Fruit fly (Drosophila melanogaster) whole organism, embryonic: Measurements from ENCODE around the gene CG11839.

Experiments used
- ATbp ChIP-seq: fragments of 200-800 bp; sonication (Bioruptor generic); optimal IDR thresholded peaks from 2 replicates; lab custom pipeline; 2017; ENCODE audit warnings: missing biosample characterization, mild to moderate bottlenecking, missing genetic modification characterization, missing genetic modification reagents
- B-H2 ChIP-seq: fragments of 200-800 bp; sonication (Bioruptor generic); optimal IDR thresholded peaks from 2 replicates; lab custom pipeline; 2018; ENCODE audit warnings: missing biosample characterization, mild to moderate bottlenecking, missing genetic modification characterization
- CG10274 ChIP-seq: fragments of 200-800 bp; sonication (Bioruptor generic); optimal IDR thresholded peaks from 3 replicates; lab custom pipeline; 2017; ENCODE audit warnings: missing biosample characterization, mild to moderate bottlenecking, missing genetic modification characterization
- CG11093 ChIP-seq: fragments of 200-800 bp; sonication (Bioruptor generic); IDR thresholded peaks from 3 replicates; pipeline ENCODE4 v1.3.6; 2022; ENCODE audit warnings: missing biosample characterization, missing genetic modification characterization
- CG12155 ChIP-seq: fragments of 200-800 bp; sonication (Bioruptor generic); optimal IDR thresholded peaks from 3 replicates; lab custom pipeline; 2016; ENCODE audit warnings: missing biosample characterization, missing genetic modification characterization
- CG12769 ChIP-seq: fragments of 200-800 bp; sonication (Bioruptor generic); optimal IDR thresholded peaks from 2 replicates; lab custom pipeline; 2019; ENCODE audit warnings: missing biosample characterization, mild to moderate bottlenecking, missing genetic modification characterization, moderate library complexity
- CG12942 ChIP-seq: fragments of 200-800 bp; sonication (Bioruptor generic); optimal IDR thresholded peaks from 3 replicates; lab custom pipeline; 2016; ENCODE audit warnings: missing biosample characterization, missing genetic modification characterization
- CG13296 ChIP-seq: fragments of 200-800 bp; sonication (Bioruptor generic); optimal IDR thresholded peaks from 3 replicates; lab custom pipeline; 2018; ENCODE audit warnings: missing biosample characterization, mild to moderate bottlenecking, missing genetic modification characterization
- CG13424 ChIP-seq: fragments of 200-800 bp; sonication (Bioruptor generic); optimal IDR thresholded peaks from 2 replicates; lab custom pipeline; 2019; ENCODE audit warnings: missing biosample characterization, mild to moderate bottlenecking, missing genetic modification characterization, moderate library complexity
- CG17186 ChIP-seq: fragments of 200-800 bp; sonication (Bioruptor generic); optimal IDR thresholded peaks from 3 replicates; lab custom pipeline; 2017; ENCODE audit warnings: missing biosample characterization, missing genetic modification reagents, missing genetic modification characterization
- CG18619 ChIP-seq: fragments of 200-800 bp; sonication (Bioruptor generic); optimal IDR thresholded peaks from 3 replicates; lab custom pipeline; 2017; ENCODE audit warnings: missing biosample characterization, mild to moderate bottlenecking, missing genetic modification characterization
- CG3065 ChIP-seq: fragments of 200-800 bp; sonication (Bioruptor generic); optimal IDR thresholded peaks from 2 replicates; lab custom pipeline; 2016; ENCODE audit warnings: missing biosample characterization, missing genetic modification characterization
- CG32532 ChIP-seq: fragments of 200-800 bp; sonication (Bioruptor generic); IDR thresholded peaks from 2 replicates; pipeline ENCODE4 v1.3.6; 2022; ENCODE audit warnings: missing biosample characterization, missing genetic modification characterization
- CG4328 ChIP-seq: fragments of 200-800 bp; sonication (Bioruptor generic); optimal IDR thresholded peaks from 3 replicates; lab custom pipeline; 2017; ENCODE audit warnings: missing biosample characterization, missing genetic modification reagents, missing genetic modification characterization
- CG4820 ChIP-seq: fragments of 200-800 bp; sonication (Bioruptor generic); optimal IDR thresholded peaks from 3 replicates; lab custom pipeline; 2016; ENCODE audit warnings: missing biosample characterization, missing genetic modification characterization
- CG6689 ChIP-seq: fragments of 200-800 bp; sonication (Bioruptor generic); IDR thresholded peaks from 2 replicates; pipeline ENCODE4 v1.3.6; 2022; ENCODE audit warnings: missing biosample characterization, missing genetic modification characterization
- CG6765 ChIP-seq: fragments of 200-800 bp; sonication (Bioruptor generic); optimal IDR thresholded peaks from 3 replicates; lab custom pipeline; 2017; ENCODE audit warnings: missing biosample characterization, mild to moderate bottlenecking, missing genetic modification characterization
- CG7556 ChIP-seq: fragments of 200-800 bp; sonication (Bioruptor generic); optimal IDR thresholded peaks from 2 replicates; lab custom pipeline; 2017; ENCODE audit warnings: missing biosample characterization, mild to moderate bottlenecking, missing genetic modification characterization
- CG8765 ChIP-seq: fragments of 200-800 bp; sonication (Bioruptor generic); IDR thresholded peaks from 2 replicates; pipeline ENCODE4 v1.3.6; 2022; ENCODE audit warnings: missing biosample characterization, missing genetic modification characterization
- CG9215 ChIP-seq: fragments of 200-800 bp; sonication (Bioruptor generic); IDR thresholded peaks from 2 replicates; pipeline ENCODE4 v1.3.6; 2022; ENCODE audit warnings: missing biosample characterization, missing genetic modification characterization
- CG9437 ChIP-seq: fragments of 200-800 bp; sonication (Bioruptor generic); optimal IDR thresholded peaks from 2 replicates; lab custom pipeline; 2018; ENCODE audit warnings: missing biosample characterization, mild to moderate bottlenecking, missing genetic modification characterization
- CG9609 ChIP-seq: fragments of 200-800 bp; sonication (Bioruptor generic); optimal IDR thresholded peaks from 3 replicates; lab custom pipeline; 2016; ENCODE audit warnings: missing biosample characterization, missing genetic modification characterization
- Chrac-16 ChIP-seq: fragments of 200-800 bp; sonication (Bioruptor generic); optimal IDR thresholded peaks from 3 replicates; lab custom pipeline; 2016; ENCODE audit warnings: missing biosample characterization, missing genetic modification characterization
- D19B ChIP-seq: fragments of 200-800 bp; sonication (Bioruptor generic); optimal IDR thresholded peaks from 2 replicates; lab custom pipeline; 2017; ENCODE audit warnings: missing biosample characterization, mild to moderate bottlenecking, missing genetic modification characterization
- ERR ChIP-seq: fragments of 200-800 bp; sonication (Bioruptor generic); optimal IDR thresholded peaks from 2 replicates; lab custom pipeline; 2016; ENCODE audit warnings: missing biosample characterization, missing genetic modification characterization
- Hey ChIP-seq: fragments of 200-800 bp; sonication (Bioruptor generic); optimal IDR thresholded peaks from 3 replicates; lab custom pipeline; 2018; ENCODE audit warnings: missing biosample characterization, mild to moderate bottlenecking, missing genetic modification characterization
- Hmr ChIP-seq: fragments of 200-800 bp; sonication (Bioruptor generic); optimal IDR thresholded peaks from 3 replicates; lab custom pipeline; 2017; ENCODE audit warnings: mild to moderate bottlenecking, missing biosample characterization, missing genetic modification reagents, missing genetic modification characterization
- MTF-1 ChIP-seq: fragments of 200-800 bp; sonication (Bioruptor generic); optimal IDR thresholded peaks from 2 replicates; lab custom pipeline; 2018; ENCODE audit warnings: missing biosample characterization, mild to moderate bottlenecking, missing genetic modification characterization, borderline replicate concordance
- Mrtf ChIP-seq: fragments of 200-800 bp; sonication (Bioruptor generic); IDR thresholded peaks from 3 replicates; pipeline ENCODE4 v1.3.6; 2022; ENCODE audit warnings: missing biosample characterization, missing genetic modification characterization
- NFAT ChIP-seq: fragments of 200-800 bp; sonication (Bioruptor generic); IDR thresholded peaks from 2 replicates; pipeline ENCODE4 v1.3.6; 2022; ENCODE audit warnings: missing biosample characterization, missing genetic modification characterization
- Nf-YB ChIP-seq: fragments of 200-800 bp; sonication (Bioruptor generic); optimal IDR thresholded peaks from 3 replicates; lab custom pipeline; 2019; ENCODE audit warnings: missing biosample characterization, mild to moderate bottlenecking, missing genetic modification characterization, moderate library complexity
- Pdp1 ChIP-seq, 2 experiments: fragments of 200-800 bp; sonication (Bioruptor generic); optimal IDR thresholded peaks; 3 replicates each; lab custom pipeline; 2016; ENCODE audit warnings: missing biosample characterization in 2 of 2, missing genetic modification characterization in 2 of 2, mild to moderate bottlenecking in 1 of 2, moderate library complexity in 1 of 2
- Ravus ChIP-seq: fragments of 200-800 bp; sonication (Bioruptor generic); IDR thresholded peaks from 2 replicates; pipeline ENCODE4 v1.3.6; 2022; ENCODE audit warnings: missing biosample characterization, missing genetic modification characterization
- Spps ChIP-seq: fragments of 200-800 bp; sonication (Bioruptor generic); optimal IDR thresholded peaks from 2 replicates; lab custom pipeline; 2018; ENCODE audit warnings: missing biosample characterization, mild to moderate bottlenecking, missing genetic modification characterization
- al ChIP-seq: fragments of 200-800 bp; sonication (Bioruptor generic); IDR thresholded peaks from 2 replicates; pipeline ENCODE4 v1.3.6; 2022; ENCODE audit warnings: missing biosample characterization, missing genetic modification characterization
- cwo ChIP-seq: fragments of 200-800 bp; sonication (Bioruptor generic); optimal IDR thresholded peaks from 3 replicates; lab custom pipeline; 2017; ENCODE audit warnings: missing biosample characterization, missing genetic modification characterization, mild to moderate bottlenecking, moderate library complexity, missing genetic modification reagents
- dmrt11E ChIP-seq: fragments of 200-800 bp; sonication (Bioruptor generic); optimal IDR thresholded peaks from 3 replicates; lab custom pipeline; 2018; ENCODE audit warnings: missing biosample characterization, mild to moderate bottlenecking, missing genetic modification characterization, moderate library complexity
- exex ChIP-seq: fragments of 200-800 bp; sonication (Bioruptor generic); optimal IDR thresholded peaks from 4 replicates; lab custom pipeline; 2018; ENCODE audit warnings: missing biosample characterization, mild to moderate bottlenecking, missing genetic modification characterization, moderate library complexity
- eyg ChIP-seq: fragments of 200-800 bp; sonication (Bioruptor generic); optimal IDR thresholded peaks from 3 replicates; lab custom pipeline; 2016; ENCODE audit warnings: missing biosample characterization, missing genetic modification characterization
- fu2 ChIP-seq: fragments of 200-800 bp; sonication (Bioruptor generic); optimal IDR thresholded peaks from 2 replicates; lab custom pipeline; 2016; ENCODE audit warnings: missing biosample characterization, missing genetic modification characterization
- ken ChIP-seq: fragments of 200-800 bp; sonication (Bioruptor generic); IDR thresholded peaks from 3 replicates; pipeline ENCODE4 v1.3.6; 2022; ENCODE audit warnings: missing biosample characterization, missing genetic modification characterization
- mam ChIP-seq: fragments of 200-800 bp; sonication (Bioruptor generic); optimal IDR thresholded peaks from 3 replicates; lab custom pipeline; 2016; ENCODE audit warnings: missing biosample characterization, missing genetic modification characterization
- pho ChIP-seq: fragments of 200-800 bp; sonication (Bioruptor generic); optimal IDR thresholded peaks from 2 replicates; lab custom pipeline; 2016; ENCODE audit warnings: missing biosample characterization, missing genetic modification characterization
- pros ChIP-seq: fragments of 200-800 bp; sonication (Bioruptor generic); optimal IDR thresholded peaks from 3 replicates; lab custom pipeline; 2019; ENCODE audit warnings: missing biosample characterization, mild to moderate bottlenecking, missing genetic modification characterization, moderate library complexity
- slbo ChIP-seq: fragments of 200-800 bp; sonication (Bioruptor generic); IDR thresholded peaks from 2 replicates; pipeline ENCODE4 v1.3.6; 2022; ENCODE audit warnings: missing biosample characterization, missing genetic modification characterization
- stc ChIP-seq: fragments of 200-800 bp; sonication (Bioruptor generic); IDR thresholded peaks from 2 replicates; pipeline ENCODE4 v1.3.6; 2022; ENCODE audit warnings: missing biosample characterization, missing genetic modification characterization
- tap ChIP-seq: fragments of 200-800 bp; optimal IDR thresholded peaks from 3 replicates; lab custom pipeline; 2019; ENCODE audit warnings: missing biosample characterization, mild to moderate bottlenecking, missing genetic modification characterization, moderate library complexity
- unpg ChIP-seq: fragments of 200-800 bp; sonication (Bioruptor generic); optimal IDR thresholded peaks from 3 replicates; lab custom pipeline; 2018; ENCODE audit warnings: missing biosample characterization, mild to moderate bottlenecking, missing genetic modification characterization, moderate library complexity

The CG11839 gene

DNA sequence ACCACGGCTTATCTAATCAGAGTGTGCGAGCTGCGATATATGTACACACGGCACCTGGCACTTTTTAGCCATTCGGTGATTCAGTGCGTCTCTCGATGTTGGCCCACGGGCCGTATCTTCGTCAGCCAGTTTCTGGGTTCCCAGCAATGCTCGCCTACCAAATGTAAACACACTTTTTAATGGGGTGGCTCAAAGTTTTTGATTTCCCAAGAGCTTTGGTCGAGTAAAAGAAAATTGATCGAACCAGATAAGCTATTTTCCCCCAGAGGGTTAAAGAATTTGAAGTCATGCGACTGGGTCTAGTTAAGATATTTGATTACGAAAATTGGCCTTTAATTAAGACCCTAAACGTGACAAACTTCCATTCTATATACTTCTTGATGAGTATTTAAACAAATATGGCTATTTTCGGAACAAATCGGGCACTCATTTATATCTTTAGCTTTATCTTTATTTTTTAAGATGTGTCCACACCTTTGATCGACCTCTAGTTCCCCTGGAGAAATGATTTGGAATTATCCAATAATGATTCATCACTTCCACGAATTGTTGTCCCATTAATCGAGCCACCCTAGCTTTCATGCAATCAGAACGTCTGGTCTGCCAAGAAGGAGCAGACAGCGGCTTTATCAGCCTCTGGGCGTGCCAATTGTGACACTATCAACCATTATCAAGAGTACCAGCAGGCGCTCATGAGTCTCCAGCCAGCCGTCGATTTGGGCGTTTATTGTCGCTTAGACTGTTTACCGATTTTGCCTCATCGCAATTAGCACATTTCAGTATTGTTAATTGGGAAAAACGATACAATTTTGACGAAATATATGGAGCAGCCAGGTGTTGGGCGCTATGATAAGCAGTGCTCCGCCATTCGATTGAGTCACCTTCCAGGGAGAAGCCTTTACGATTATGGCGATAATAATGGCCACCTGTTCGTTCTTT is 42.2 kb upstream of the CG11839 start:
- TF ChIP-seq Chrac-16 (GFP tag; lab: Kevin White, UChicago) = peak; percentile 13
- TF ChIP-seq CG4328 (GFP tag; lab: Kevin White, UChicago) = peak; percentile 23
- no peak for TF ChIP-seq tap (tag; lab: Kevin White, UChicago)
- peak; percentile 29 for TF ChIP-seq B-H2 (GFP tag; lab: Kevin White, UChicago)
- no peak for TF ChIP-seq ATbp (GFP tag; lab: Kevin White, UChicago)
- no peak for TF ChIP-seq ken (GFP tag; lab: Robert Waterston, UW)
- TF ChIP-seq Spps (tag; lab: Kevin White, UChicago) = no peak
- TF ChIP-seq CG17186 (GFP tag; lab: Kevin White, UChicago) = no peak
- no peak for TF ChIP-seq CG32532
- no peak for TF ChIP-seq unpg
- peak; percentile 44 for TF ChIP-seq pho
- peak; percentile 52 for TF ChIP-seq D19B
- TF ChIP-seq pros = peak; percentile 4
- peak in 1 of 2 experiments; percentile 8 for TF ChIP-seq Pdp1 (GFP tag; optimal IDR thresholded peaks at IDR 0.05; lab: Kevin White, UChicago)
- no peak for TF ChIP-seq dmrt11E (tag; lab: Kevin White, UChicago)
- TF ChIP-seq CG6765 (GFP tag; lab: Kevin White, UChicago) = peak; percentile 54
- TF ChIP-seq CG7556 = no peak
- TF ChIP-seq fu2 = peak; percentile 31
- TF ChIP-seq CG12942 = no peak
- no peak for TF ChIP-seq CG8765 (GFP tag; lab: Robert Waterston, UW)
- peak; percentile 9 for TF ChIP-seq CG9609 (GFP tag; lab: Kevin White, UChicago)
- TF ChIP-seq NFAT (GFP tag; lab: Robert Waterston, UW) = peak; percentile 20; the same call in 1 of the 2 replicates
- TF ChIP-seq CG4820 (GFP tag; lab: Kevin White, UChicago) = no peak
- peak; percentile 24; the same call in 1 of the 2 replicates for TF ChIP-seq stc (GFP tag; lab: Robert Waterston, UW)
- peak; percentile 48 for TF ChIP-seq CG13296 (GFP tag; lab: Kevin White, UChicago)
- TF ChIP-seq ERR (GFP tag; lab: Kevin White, UChicago) = no peak
- TF ChIP-seq CG9215 (GFP tag; lab: Robert Waterston, UW) = 0 out of 2 replicates have a peak, but pooled peaks have one; percentile 21
- TF ChIP-seq CG10274 (GFP tag; lab: Kevin White, UChicago) = peak; percentile 21
- no peak for TF ChIP-seq Mrtf (GFP tag; lab: Robert Waterston, UW)
- peak; percentile 59 for TF ChIP-seq CG13424
- no peak for TF ChIP-seq CG11093 (GFP tag; lab: Robert Waterston, UW)
- TF ChIP-seq al (GFP tag; lab: Robert Waterston, UW) = 0 out of 2 replicates have a peak, but pooled peaks have one; percentile 14
- no peak for TF ChIP-seq CG3065 (GFP tag; lab: Kevin White, UChicago)
- peak; percentile 99 for TF ChIP-seq exex (tag; lab: Kevin White, UChicago)
- TF ChIP-seq MTF-1 (GFP tag; lab: Kevin White, UChicago) = peak; percentile 50
- peak; percentile 28 for TF ChIP-seq CG12155 (GFP tag; lab: Kevin White, UChicago)
- TF ChIP-seq Nf-YB = peak; percentile 26
- peak; percentile 61 for TF ChIP-seq CG9437
- peak; percentile 26; the same call in 1 of the 2 replicates for TF ChIP-seq slbo (GFP tag; lab: Robert Waterston, UW)
- TF ChIP-seq CG12769 (tag; lab: Kevin White, UChicago) = no peak
- TF ChIP-seq Ravus (GFP tag; lab: Robert Waterston, UW) = no peak
- TF ChIP-seq cwo (GFP tag; lab: Kevin White, UChicago) = peak; percentile 59
- peak; percentile 65 for TF ChIP-seq mam (GFP tag; lab: Kevin White, UChicago)
- TF ChIP-seq CG6689 (GFP tag; lab: Robert Waterston, UW) = 0 out of 2 replicates have a peak, but pooled peaks have one; percentile 28
- peak; percentile 64 for TF ChIP-seq CG18619 (GFP tag; lab: Kevin White, UChicago)
- no peak for TF ChIP-seq Hey (tag; lab: Kevin White, UChicago)
- TF ChIP-seq Hmr (GFP tag; lab: Kevin White, UChicago) = no peak
- TF ChIP-seq eyg = no peak
